Fruit fly (Drosophila melanogaster) whole organism, adult: Measurements from ENCODE around the gene CG15864.

Experiments
- CG11617 ChIP-seq: fragments of 200-800 bp; sonication (Bioruptor generic); optimal IDR thresholded peaks from 2 replicates; lab custom pipeline; 2017; ENCODE audit warnings: mild to moderate bottlenecking, missing biosample characterization, missing genetic modification reagents, missing genetic modification characterization
- CG12768 ChIP-seq: fragments of 200-800 bp; sonication (Bioruptor generic); optimal IDR thresholded peaks from 2 replicates; lab custom pipeline; 2017; ENCODE audit warnings: missing biosample characterization, missing genetic modification characterization, mild to moderate bottlenecking, moderate library complexity, missing genetic modification reagents
- CG14711 ChIP-seq: fragments of 200-800 bp; sonication (Bioruptor generic); optimal IDR thresholded peaks from 2 replicates; lab custom pipeline; 2018; ENCODE audit warnings: missing biosample characterization, mild to moderate bottlenecking, missing genetic modification characterization, moderate library complexity
- CG1620 ChIP-seq: fragments of 200-800 bp; sonication (Bioruptor generic); optimal IDR thresholded peaks from 2 replicates; lab custom pipeline; 2016; ENCODE audit warnings: missing biosample characterization, missing genetic modification characterization
- CG33017 ChIP-seq: fragments of 200-800 bp; sonication (Bioruptor generic); optimal IDR thresholded peaks from 2 replicates; lab custom pipeline; 2018; ENCODE audit warnings: missing biosample characterization, mild to moderate bottlenecking, missing genetic modification characterization, moderate library complexity
- CG5204 ChIP-seq: fragments of 200-800 bp; sonication (Bioruptor generic); optimal IDR thresholded peaks from 2 replicates; lab custom pipeline; 2016; ENCODE audit warnings: missing biosample characterization, missing genetic modification characterization
- CG7045 ChIP-seq: fragments of 200-800 bp; sonication (Bioruptor generic); optimal IDR thresholded peaks from 2 replicates; lab custom pipeline; 2017; ENCODE audit warnings: missing biosample characterization, mild to moderate bottlenecking, missing genetic modification characterization
- CG7101 ChIP-seq: fragments of 200-800 bp; sonication (Bioruptor generic); optimal IDR thresholded peaks from 2 replicates; lab custom pipeline; 2018; ENCODE audit warnings: missing biosample characterization, mild to moderate bottlenecking, missing genetic modification characterization, moderate library complexity
- Clk ChIP-seq: fragments of 200-800 bp; sonication (Bioruptor generic); optimal IDR thresholded peaks from 2 replicates; lab custom pipeline; 2017; ENCODE audit warnings: missing biosample characterization, missing genetic modification characterization
- Crg-1 ChIP-seq: fragments of 200-800 bp; sonication (Bioruptor generic); optimal IDR thresholded peaks from 2 replicates; lab custom pipeline; 2016; ENCODE audit warnings: missing biosample characterization, missing genetic modification characterization
- Hr96 ChIP-seq: fragments of 200-800 bp; sonication (Bioruptor generic); optimal IDR thresholded peaks from 2 replicates; lab custom pipeline; 2016; ENCODE audit warnings: missing biosample characterization, missing genetic modification characterization
- Mnt ChIP-seq: fragments of 200-800 bp; sonication (Bioruptor generic); optimal IDR thresholded peaks from 2 replicates; lab custom pipeline; 2016; ENCODE audit warnings: missing biosample characterization, mild to moderate bottlenecking, missing genetic modification characterization
- bab1 ChIP-seq: fragments of 200-800 bp; sonication (Bioruptor generic); optimal IDR thresholded peaks from 3 replicates; lab custom pipeline; 2019; ENCODE audit warnings: missing biosample characterization, mild to moderate bottlenecking, missing genetic modification characterization, moderate library complexity
- cic ChIP-seq: fragments of 200-800 bp; sonication (Bioruptor generic); optimal IDR thresholded peaks from 2 replicates; lab custom pipeline; 2017; ENCODE audit warnings: missing biosample characterization, mild to moderate bottlenecking, missing genetic modification characterization, moderate library complexity
- cnc ChIP-seq, 2 experiments: fragments of >200 bp; optimal IDR thresholded peaks; 2 replicates each; lab custom pipeline; 2017
- kay ChIP-seq: fragments of 200-800 bp; sonication (Bioruptor generic); peaks from one replicate; lab custom pipeline; 2016; ENCODE audit warnings: missing biosample characterization, missing genetic modification characterization, borderline replicate concordance
- ovo ChIP-seq: fragments of 200-800 bp; sonication (Bioruptor generic); optimal IDR thresholded peaks from 2 replicates; lab custom pipeline; 2016; ENCODE audit warnings: missing biosample characterization, missing genetic modification characterization
- pad ChIP-seq: fragments of 200-800 bp; sonication (Bioruptor generic); optimal IDR thresholded peaks from 3 replicates; lab custom pipeline; 2017; ENCODE audit warnings: missing biosample characterization, missing genetic modification characterization, mild to moderate bottlenecking, moderate library complexity, missing genetic modification reagents
- tj ChIP-seq: fragments of 200-800 bp; sonication (Bioruptor generic); optimal IDR thresholded peaks from 3 replicates; lab custom pipeline; 2017; ENCODE audit warnings: missing biosample characterization, mild to moderate bottlenecking, missing genetic modification characterization, moderate library complexity
- toe ChIP-seq: fragments of 200-800 bp; sonication (Bioruptor generic); optimal IDR thresholded peaks from 2 replicates; lab custom pipeline; 2016; ENCODE audit warnings: missing biosample characterization, missing genetic modification characterization

Gene CG15864

DNA sequence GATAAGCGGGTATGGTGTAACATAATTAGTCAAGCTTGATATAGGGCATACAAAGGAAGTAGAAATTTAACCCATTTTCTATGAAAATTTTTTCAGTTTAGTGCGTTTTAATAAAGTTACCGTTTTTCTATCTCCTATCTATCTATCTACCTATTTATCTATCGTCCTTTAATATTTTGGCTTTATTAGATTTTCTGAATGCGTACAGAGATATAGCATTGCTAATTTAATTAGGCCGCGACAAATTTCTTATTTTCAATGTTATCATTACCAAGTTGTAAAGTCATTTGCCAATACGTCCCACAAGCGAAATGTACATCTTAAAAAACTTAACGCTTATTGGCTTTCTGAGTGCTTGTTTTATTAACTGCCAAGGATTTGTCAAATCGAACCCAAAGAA, at the start of gene CG15864:
Gene CG15864, plus strand, starts transcription at position 301 of the 400 bp plus-strand sequence.
- TF ChIP-seq tj (GFP tag; lab: Kevin White, UChicago): no peak
- no peak for TF ChIP-seq bab1 (GFP tag; lab: Kevin White, UChicago)
- no peak for TF ChIP-seq cnc (optimal IDR thresholded peaks at IDR 0.05; lab: Kevin White, UChicago)
- no peak for TF ChIP-seq toe
- TF ChIP-seq CG12768 (GFP tag; lab: Kevin White, UChicago): no peak
- TF ChIP-seq CG7045: no peak
- TF ChIP-seq Crg-1 (GFP tag; lab: Kevin White, UChicago): no peak
- TF ChIP-seq ovo (GFP tag; lab: Kevin White, UChicago): no peak

- TF ChIP-seq CG11617 (no peak), CG14711 (tag; lab: Kevin White, UChicago) (no peak)
These were observed 44.9 kb upstream of the CG15864 start for dm6 chr3R:8203367-8203766.

- no peak for TF ChIP-seq CG7045
- TF ChIP-seq Crg-1 (GFP tag; lab: Kevin White, UChicago): no peak
- no peak for TF ChIP-seq tj (GFP tag; lab: Kevin White, UChicago)
- no peak for TF ChIP-seq CG7101 (tag; lab: Kevin White, UChicago)
- no peak for TF ChIP-seq CG1620 (GFP tag; lab: Kevin White, UChicago)
- no peak for TF ChIP-seq CG12768 (GFP tag; lab: Kevin White, UChicago)
- no peak for TF ChIP-seq cnc (optimal IDR thresholded peaks at IDR 0.05; lab: Kevin White, UChicago)
- TF ChIP-seq bab1 (GFP tag; lab: Kevin White, UChicago): no peak
These were observed 43.5 kb upstream of the CG15864 start, which contains the start of gene CheA84a for dm6 chr3R:8204730-8205129. TSS of gene CheA84a (minus strand) at chr3R:8204830.

DNA sequence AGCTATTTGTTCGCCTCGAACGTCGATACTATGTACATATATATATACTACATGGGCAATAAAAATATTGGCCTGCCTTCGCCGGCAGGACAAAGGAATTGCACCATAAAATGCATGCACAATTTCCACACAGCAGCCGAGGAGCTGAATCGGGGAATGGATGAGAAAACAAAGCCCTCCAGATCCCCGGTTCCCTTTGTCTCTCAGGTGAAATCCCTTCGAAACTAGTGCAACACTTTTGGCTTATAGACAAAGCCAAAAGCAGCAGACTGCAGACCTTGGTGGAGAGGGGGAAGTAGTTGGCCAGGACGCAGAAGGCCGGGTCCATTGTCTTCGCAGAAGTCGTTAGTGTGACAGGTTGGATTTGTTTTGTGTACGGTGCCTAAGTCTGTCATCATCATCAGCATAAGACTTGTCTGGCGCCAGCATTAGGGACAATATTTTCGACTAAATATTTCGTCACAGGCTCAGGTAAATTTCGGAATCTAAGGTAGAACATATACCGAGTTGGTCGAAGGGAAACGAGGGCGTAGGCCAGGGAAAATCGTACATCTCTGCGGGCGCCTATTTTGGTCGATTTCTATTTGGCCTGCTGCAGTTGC, 42.8 kb upstream of the CG15864 start:
- no peak for TF ChIP-seq bab1 (GFP tag; lab: Kevin White, UChicago)
- no peak for TF ChIP-seq cnc (optimal IDR thresholded peaks at IDR 0.05; lab: Kevin White, UChicago)
- TF ChIP-seq CG7101 (tag; lab: Kevin White, UChicago): no peak
- no peak for TF ChIP-seq CG5204
- no peak for TF ChIP-seq Hr96 (GFP tag; lab: Kevin White, UChicago)
- TF ChIP-seq kay (GFP tag; lab: Kevin White, UChicago): no peak
- no peak for TF ChIP-seq CG12768 (GFP tag; lab: Kevin White, UChicago)
- TF ChIP-seq CG1620 (GFP tag; lab: Kevin White, UChicago): no peak
- no peak for TF ChIP-seq toe
- TF ChIP-seq CG14711 (tag; lab: Kevin White, UChicago): no peak
- no peak for TF ChIP-seq ovo (GFP tag; lab: Kevin White, UChicago)
- no peak for TF ChIP-seq cic (GFP tag; lab: Kevin White, UChicago)
- no peak for TF ChIP-seq Crg-1 (GFP tag; lab: Kevin White, UChicago)

- no peak for TF ChIP-seq tj (GFP tag; lab: Kevin White, UChicago)
- no peak for TF ChIP-seq CG11617
- no peak for TF ChIP-seq CG5204
- TF ChIP-seq CG1620 (GFP tag; lab: Kevin White, UChicago): no peak
- TF ChIP-seq kay (GFP tag; lab: Kevin White, UChicago): no peak
- TF ChIP-seq Hr96 (GFP tag; lab: Kevin White, UChicago): no peak
- TF ChIP-seq toe: no peak
- TF ChIP-seq cnc (optimal IDR thresholded peaks at IDR 0.05; lab: Kevin White, UChicago): no peak
- TF ChIP-seq CG14711 (tag; lab: Kevin White, UChicago): no peak
- no peak for TF ChIP-seq cic (GFP tag; lab: Kevin White, UChicago)
- no peak for TF ChIP-seq CG33017 (tag; lab: Kevin White, UChicago)
- no peak for TF ChIP-seq CG12768 (GFP tag; lab: Kevin White, UChicago)
- TF ChIP-seq Clk (GFP tag; lab: Kevin White, UChicago): no peak
- TF ChIP-seq pad: no peak
- no peak for TF ChIP-seq Mnt
- no peak for TF ChIP-seq ovo (GFP tag; lab: Kevin White, UChicago)
- no peak for TF ChIP-seq CG7101 (tag; lab: Kevin White, UChicago)
- TF ChIP-seq Crg-1 (GFP tag; lab: Kevin White, UChicago): no peak
- no peak for TF ChIP-seq bab1 (GFP tag; lab: Kevin White, UChicago)
- TF ChIP-seq CG7045: no peak
These were observed 42.2 kb upstream of the CG15864 start for dm6 chr3R:8206019-8206418.

- TF ChIP-seq Crg-1 (GFP tag; lab: Kevin White, UChicago) (no peak), tj (GFP tag; lab: Kevin White, UChicago) (no peak), CG1620 (GFP tag; lab: Kevin White, UChicago) (no peak), cnc (optimal IDR thresholded peaks at IDR 0.05; lab: Kevin White, UChicago) (no peak), CG7101 (tag; lab: Kevin White, UChicago) (no peak), cic (GFP tag; lab: Kevin White, UChicago) (no peak), CG14711 (tag; lab: Kevin White, UChicago) (no peak), Mnt (no peak), toe (no peak), bab1 (GFP tag; lab: Kevin White, UChicago) (no peak), CG33017 (tag; lab: Kevin White, UChicago) (no peak)
These were observed 41.5 kb upstream of the CG15864 start for dm6 chr3R:8206628-8207275.
